Worm (Caenorhabditis elegans) whole organism, midembryonic: ENCODE measurements around the gene nlt-1.
"Not testable (repeated sequence)": the region's sequence is repeated elsewhere in the genome, so short reads cannot be mapped to it uniquely, and the experiment has no call there.

ENCODE experiments used
- cog-1 ChIP-seq: sonication (generic microtip); optimal IDR thresholded peaks from 2 replicates; lab custom pipeline; 2016; ENCODE audit warnings: missing genetic modification characterization, missing compliant biosample characterization
- flt-1 ChIP-seq: fragments of 200-800 bp; sonication (Bioruptor generic); IDR thresholded peaks from 2 replicates; pipeline ENCODE4 v1.3.6; 2022; ENCODE audit warnings: missing genetic modification characterization, missing compliant biosample characterization
- klf-2 ChIP-seq: fragments of 200-800 bp; sonication (Bioruptor generic); conservative IDR thresholded peaks from 2 replicates; pipeline ENCODE4 v1.3.6; 2022; ENCODE audit warnings: missing genetic modification reagents, missing genetic modification characterization, missing compliant biosample characterization
- med-1 ChIP-seq: sonication (generic microtip); optimal IDR thresholded peaks from 2 replicates; lab custom pipeline; 2017; ENCODE audit warnings: missing genetic modification characterization, mild to moderate bottlenecking, missing compliant biosample characterization, antibody characterized with exemption, missing genetic modification reagents; ENCODE audit not compliant: insufficient read depth
- ref-1 ChIP-seq: fragments of 200-800 bp; sonication (Bioruptor generic); conservative IDR thresholded peaks from 2 replicates; pipeline ENCODE4 v1.3.6; 2022; ENCODE audit warnings: missing genetic modification reagents, missing genetic modification characterization, missing compliant biosample characterization
- tab-1 ChIP-seq: fragments of 200-800 bp; sonication (Bioruptor generic); IDR thresholded peaks from 2 replicates; pipeline ENCODE4 v1.3.6; 2022; ENCODE audit warnings: missing genetic modification characterization, missing compliant biosample characterization
- ztf-23 ChIP-seq: fragments of 200-800 bp; sonication (Bioruptor generic); IDR thresholded peaks from 2 replicates; pipeline ENCODE4 v1.3.6; 2022; ENCODE audit warnings: missing genetic modification reagents, missing genetic modification characterization, missing compliant biosample characterization

DNA sequence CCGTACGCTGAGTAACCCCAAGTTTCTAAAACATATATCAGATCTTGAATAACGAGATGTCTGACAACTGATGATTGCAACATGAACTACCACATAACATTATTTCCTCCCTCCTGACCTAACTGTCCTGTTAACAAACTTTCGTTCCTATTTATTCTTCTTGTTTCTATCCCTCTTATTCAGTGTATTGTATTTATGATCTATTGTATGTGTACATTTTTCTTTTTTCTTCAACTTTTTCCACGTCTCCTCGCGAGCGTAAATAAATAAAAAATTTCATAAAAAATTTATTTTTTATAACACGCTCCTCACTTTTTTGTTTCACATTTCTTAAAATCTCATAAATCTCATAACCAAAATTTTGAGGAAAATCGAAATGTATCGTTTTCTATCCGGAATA lies 5.3 kb upstream of the nlt-1 start, which contains the start of gene ZK892.4:
- not testable (repeated sequence) for TF ChIP-seq flt-1 (GFP tag; lab: Robert Waterston, UW); cog-1 (tag; lab: Kevin White, UChicago); klf-2 (GFP tag; lab: Robert Waterston, UW); med-1 (GFP tag; lab: Kevin White, UChicago); tab-1 (GFP tag; lab: Robert Waterston, UW); ztf-23 (GFP tag; lab: Robert Waterston, UW); ref-1 (GFP tag; lab: Robert Waterston, UW)
